Worm (Caenorhabditis elegans) whole organism, midembryonic: ENCODE results near the gene txt-19.

Source experiments
- T22C8.4 ChIP-seq: fragments of 200-800 bp; sonication (Bioruptor generic); IDR thresholded peaks from 2 replicates; pipeline ENCODE4 v1.3.6; 2022; ENCODE audit warnings: missing genetic modification characterization, missing compliant biosample characterization
- ztf-23 ChIP-seq: fragments of 200-800 bp; sonication (Bioruptor generic); IDR thresholded peaks from 2 replicates; pipeline ENCODE4 v1.3.6; 2022; ENCODE audit warnings: missing genetic modification reagents, missing genetic modification characterization, missing compliant biosample characterization
- ztf-29 ChIP-seq: fragments of 200-800 bp; sonication (Bioruptor generic); IDR thresholded peaks from 2 replicates; pipeline ENCODE4 v1.3.6; 2022; ENCODE audit warnings: missing genetic modification reagents, missing genetic modification characterization, missing compliant biosample characterization

- TF ChIP-seq T22C8.4 (GFP tag; lab: Robert Waterston, UW) (no peak), ztf-23 (no peak), ztf-29 (GFP tag; lab: Robert Waterston, UW) (no peak)
These were observed 40.1 kb upstream of the txt-19 start, which contains the start of gene F07C6.4 for ce11 chrIV:12805595-12805994.
